Fruit fly (Drosophila melanogaster) whole organism, wandering third instar larva: ENCODE measurements around the gene RpS14a.
A peak's percentile ranks its signal among the peaks of the same experiment; 100 is the strongest.

Source experiments
- Abd-B ChIP-seq: fragments of >200 bp; optimal IDR thresholded peaks from 2 replicates; lab custom pipeline; 2017; ENCODE audit warnings: missing biosample characterization, missing genetic modification characterization
- CG32264 ChIP-seq: fragments of 200-800 bp; sonication (Bioruptor generic); optimal IDR thresholded peaks from 2 replicates; lab custom pipeline; 2016; ENCODE audit warnings: missing biosample characterization, missing genetic modification characterization
- CG9705 ChIP-seq: fragments of 200-800 bp; sonication (Bioruptor generic); optimal IDR thresholded peaks from 2 replicates; lab custom pipeline; 2018; ENCODE audit warnings: missing biosample characterization, mild to moderate bottlenecking, missing genetic modification characterization
- CrebA ChIP-seq: fragments of 200-800 bp; sonication (Bioruptor generic); optimal IDR thresholded peaks from 2 replicates; lab custom pipeline; 2016; ENCODE audit warnings: missing biosample characterization, mild to moderate bottlenecking, missing genetic modification characterization, borderline replicate concordance
- Dfd ChIP-seq: fragments of >200 bp; optimal IDR thresholded peaks from 2 replicates; lab custom pipeline; 2017; ENCODE audit warnings: missing biosample characterization, missing genetic modification characterization
- Dif ChIP-seq: fragments of 200-275, 200-300 bp; sonication (Bioruptor generic); optimal IDR thresholded peaks from 2 replicates; lab custom pipeline; 2018; ENCODE audit warnings: missing biosample characterization, missing genetic modification characterization; ENCODE audit not compliant: partially characterized antibody
- GATAd ChIP-seq: sonication (Bioruptor generic); optimal IDR thresholded peaks from 2 replicates; lab custom pipeline; 2016; ENCODE audit warnings: missing biosample characterization, missing genetic modification characterization
- HLH106 ChIP-seq: fragments of 200-800 bp; optimal IDR thresholded peaks from 3 replicates; lab custom pipeline; 2019; ENCODE audit warnings: missing biosample characterization, mild to moderate bottlenecking, missing genetic modification characterization, moderate library complexity
- Hnf4 ChIP-seq: fragments of 200-800 bp; sonication (Bioruptor generic); optimal IDR thresholded peaks from 2 replicates; lab custom pipeline; 2016; ENCODE audit warnings: missing biosample characterization, mild to moderate bottlenecking, missing genetic modification characterization
- Hr78 ChIP-seq: fragments of >200 bp; optimal IDR thresholded peaks from 2 replicates; lab custom pipeline; 2017; ENCODE audit warnings: missing biosample characterization, missing genetic modification characterization
- Hr83 ChIP-seq: fragments of 200-300 bp; sonication (Bioruptor generic); optimal IDR thresholded peaks from 2 replicates; lab custom pipeline; 2016; ENCODE audit warnings: missing biosample characterization, mild to moderate bottlenecking, missing genetic modification characterization, moderate library complexity; ENCODE audit not compliant: poor library complexity, severe bottlenecking
- Jra ChIP-seq: sonication (Bioruptor generic); optimal IDR thresholded peaks from 2 replicates; lab custom pipeline; 2016; ENCODE audit warnings: missing biosample characterization, missing genetic modification characterization
- Mio ChIP-seq: sonication (Bioruptor generic); optimal IDR thresholded peaks from 2 replicates; lab custom pipeline; 2016; ENCODE audit warnings: missing biosample characterization, missing genetic modification characterization
- Myc ChIP-seq: fragments of >200 bp; optimal IDR thresholded peaks from 2 replicates; lab custom pipeline; 2017
- N ChIP-seq: fragments of >200 bp; optimal IDR thresholded peaks from 2 replicates; lab custom pipeline; 2018; ENCODE audit warnings: missing biosample characterization, missing external identifiers, missing genetic modification characterization
- OdsH ChIP-seq: fragments of 200-800 bp; sonication (Bioruptor generic); optimal IDR thresholded peaks from 2 replicates; lab custom pipeline; 2016; ENCODE audit warnings: missing biosample characterization, mild to moderate bottlenecking, missing genetic modification characterization
- Rel ChIP-seq, 2 experiments: fragments of 200-800 bp; sonication (Bioruptor generic) in 1 of 2; optimal IDR thresholded peaks; 2 replicates in 1 of 2; 3 replicates in 1 of 2; lab custom pipeline; 2016 to 2019; ENCODE audit warnings: mild to moderate bottlenecking in 2 of 2, missing biosample characterization in 2 of 2, missing genetic modification characterization in 2 of 2, moderate library complexity in 1 of 2
- Sp1 ChIP-seq: fragments of 200-800 bp; sonication (Bioruptor generic); optimal IDR thresholded peaks from 3 replicates; lab custom pipeline; 2019; ENCODE audit warnings: missing biosample characterization, mild to moderate bottlenecking, missing genetic modification characterization, moderate library complexity
- Vsx2 ChIP-seq: fragments of 200-300, 225-300 bp; sonication (Bioruptor generic); optimal IDR thresholded peaks from 2 replicates; lab custom pipeline; 2018; ENCODE audit warnings: missing biosample characterization, missing genetic modification characterization; ENCODE audit not compliant: partially characterized antibody
- br ChIP-seq: fragments of 200-800 bp; sonication (Bioruptor generic); optimal IDR thresholded peaks from 2 replicates; lab custom pipeline; 2016; ENCODE audit warnings: missing biosample characterization, missing genetic modification characterization
- brk ChIP-seq: fragments of 200-800 bp; sonication (Bioruptor generic); optimal IDR thresholded peaks from 2 replicates; lab custom pipeline; 2016; ENCODE audit warnings: missing biosample characterization, mild to moderate bottlenecking, missing genetic modification characterization
- dl ChIP-seq, 2 experiments: fragments of 175-275, 200-275 bp in 1 of 2; fragments of 200-275 bp in 1 of 2; sonication (Bioruptor generic); optimal IDR thresholded peaks; lab custom pipeline; 2018; ENCODE audit warnings: mild to moderate bottlenecking in 2 of 2, missing biosample characterization in 2 of 2, missing genetic modification characterization in 2 of 2, moderate library complexity in 2 of 2; ENCODE audit not compliant: partially characterized antibody in 2 of 2, insufficient read depth in 1 of 2
- dmrt93B ChIP-seq: fragments of 200-800 bp; sonication (Bioruptor generic); optimal IDR thresholded peaks from 2 replicates; lab custom pipeline; 2018; ENCODE audit warnings: missing biosample characterization, mild to moderate bottlenecking, missing genetic modification characterization
- dsf ChIP-seq: sonication (Bioruptor generic); optimal IDR thresholded peaks from 2 replicates; lab custom pipeline; 2016; ENCODE audit warnings: missing biosample characterization, missing genetic modification characterization, borderline replicate concordance
- ey ChIP-seq: fragments of 200-800 bp; sonication (Bioruptor generic); optimal IDR thresholded peaks from 2 replicates; lab custom pipeline; 2016; ENCODE audit warnings: missing biosample characterization, missing genetic modification characterization
- foxo ChIP-seq, 2 experiments: fragments of 200-800 bp; sonication (Bioruptor generic); optimal IDR thresholded peaks; 2 replicates in 1 of 2; 3 replicates in 1 of 2; lab custom pipeline; 2016 to 2017; ENCODE audit warnings: missing biosample characterization in 2 of 2, missing genetic modification characterization in 2 of 2
- fru ChIP-seq: fragments of 200-800 bp; sonication (Bioruptor generic); optimal IDR thresholded peaks from 3 replicates; lab custom pipeline; 2016; ENCODE audit warnings: missing biosample characterization, mild to moderate bottlenecking, missing genetic modification characterization
- h ChIP-seq: fragments of 200-800 bp; sonication (Bioruptor generic); optimal IDR thresholded peaks from 3 replicates; lab custom pipeline; 2016; ENCODE audit warnings: missing biosample characterization, mild to moderate bottlenecking, missing genetic modification characterization
- jim ChIP-seq: fragments of 175-275, 200-325 bp; sonication (Bioruptor generic); optimal IDR thresholded peaks from 2 replicates; lab custom pipeline; 2016; ENCODE audit warnings: missing biosample characterization, mild to moderate bottlenecking, missing genetic modification characterization
- lola ChIP-seq: fragments of >200 bp; optimal IDR thresholded peaks from 2 replicates; lab custom pipeline; 2017; ENCODE audit warnings: missing biosample characterization, missing genetic modification characterization
- pan ChIP-seq: fragments of >200 bp; optimal IDR thresholded peaks from 2 replicates; lab custom pipeline; 2017
- psq ChIP-seq: fragments of 200-800 bp; sonication (Bioruptor generic); optimal IDR thresholded peaks from 3 replicates; lab custom pipeline; 2017; ENCODE audit warnings: missing biosample characterization, mild to moderate bottlenecking, missing genetic modification characterization, moderate library complexity
- rgr ChIP-seq: fragments of 200-800 bp; sonication (Bioruptor generic); optimal IDR thresholded peaks from 3 replicates; lab custom pipeline; 2016; ENCODE audit warnings: missing biosample characterization, mild to moderate bottlenecking, missing genetic modification characterization
- sage ChIP-seq: fragments of 200-800 bp; sonication (Bioruptor generic); optimal IDR thresholded peaks from 2 replicates; lab custom pipeline; 2016; ENCODE audit warnings: missing biosample characterization, mild to moderate bottlenecking, missing genetic modification characterization
- sv ChIP-seq: fragments of 200-800 bp; sonication (Bioruptor generic); optimal IDR thresholded peaks from 3 replicates; lab custom pipeline; 2016; ENCODE audit warnings: missing biosample characterization, missing genetic modification characterization
- tai ChIP-seq: sonication (Bioruptor generic); optimal IDR thresholded peaks from 2 replicates; lab custom pipeline; 2016; ENCODE audit warnings: missing biosample characterization, missing genetic modification characterization
- usp ChIP-seq: fragments of >200 bp; optimal IDR thresholded peaks from 2 replicates; lab custom pipeline; 2017; ENCODE audit warnings: missing biosample characterization, missing genetic modification characterization
- woc ChIP-seq: sonication (Bioruptor generic); optimal IDR thresholded peaks from 2 replicates; lab custom pipeline; 2016; ENCODE audit warnings: missing biosample characterization, mild to moderate bottlenecking, missing genetic modification characterization

Gene RpS14a

DNA sequence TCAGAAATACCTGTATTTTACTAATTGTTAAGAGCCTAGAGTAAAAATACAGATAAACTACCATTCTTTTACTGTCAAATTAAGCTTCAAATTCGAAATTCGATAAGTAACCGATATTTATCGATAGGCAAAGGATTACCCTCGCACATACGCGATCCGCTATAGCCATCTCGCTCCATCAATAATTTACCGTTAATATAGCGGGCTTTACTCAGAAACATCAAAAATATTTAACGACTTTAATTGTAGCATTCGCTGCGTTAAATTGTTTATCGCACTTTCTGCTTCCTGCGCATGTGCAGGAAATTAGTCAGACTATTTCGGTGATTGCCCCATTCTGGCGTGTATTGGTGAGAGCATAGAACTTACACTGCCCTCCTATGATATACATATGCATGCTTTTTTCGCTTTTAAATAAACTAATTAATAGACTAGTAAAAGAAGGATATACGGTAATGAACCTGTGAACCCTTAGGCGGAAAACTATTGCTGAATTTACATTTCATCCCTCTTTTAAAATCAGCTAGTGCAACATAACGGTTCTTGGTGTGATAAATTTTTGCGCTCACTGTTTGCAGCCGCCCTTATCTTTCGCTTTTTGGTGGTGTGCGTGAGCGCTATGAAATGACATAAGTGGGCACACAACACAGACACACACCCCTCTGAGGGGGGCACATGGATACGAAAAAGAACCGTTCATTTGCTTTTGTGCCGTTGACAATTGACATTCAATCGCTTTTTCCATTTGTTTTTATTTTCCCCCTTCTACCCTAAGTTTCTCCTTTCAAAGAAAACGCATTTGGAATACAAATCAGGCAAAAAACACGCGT is 25.1 kb upstream of the RpS14a start, which contains the start of the genes dpr14 and spidey:
Gene dpr14, minus strand, starts transcription at position 48 of the 830 bp plus-strand sequence.
Gene spidey, plus strand, starts transcription at position 693 of the 830 bp plus-strand sequence.
- TF ChIP-seq Sp1 (GFP tag; lab: Kevin White, UChicago) (peak; percentile 81), Vsx2 (GFP tag; lab: Kevin White, UChicago) (peak; percentile 65), foxo (GFP tag; optimal IDR thresholded peaks at IDR 0.05; lab: Kevin White, UChicago) (peak in 1 of 2 experiments; percentile 79), dmrt93B (peak; percentile 62), Dif (GFP tag; lab: Kevin White, UChicago) (peak; percentile 36), Hr83 (GFP tag; lab: Kevin White, UChicago) (no peak), Hnf4 (GFP tag; lab: Kevin White, UChicago) (peak; percentile 70), sv (GFP tag; lab: Kevin White, UChicago) (peak; percentile 80), CG32264 (GFP tag; lab: Kevin White, UChicago) (peak; percentile 39), brk (GFP tag; lab: Kevin White, UChicago) (no peak), Jra (GFP tag; lab: Kevin White, UChicago) (peak; percentile 39), fru (GFP tag; lab: Kevin White, UChicago) (peak; percentile 86), Rel (GFP tag; optimal IDR thresholded peaks at IDR 0.05; lab: Kevin White, UChicago) (no peak), Rel (tag; optimal IDR thresholded peaks at IDR 0.05; lab: Kevin White, UChicago) (peak; percentile 82), dl (GFP tag; optimal IDR thresholded peaks at IDR 0.05; lab: Kevin White, UChicago; ENCODE audit: insufficient read depth in 1 of 2, partially characterized antibody in 2 of 2) (no peak), Mio (GFP tag; lab: Kevin White, UChicago) (peak; percentile 22), CrebA (GFP tag; lab: Kevin White, UChicago) (no peak), dsf (GFP tag; lab: Kevin White, UChicago) (no peak), OdsH (GFP tag; lab: Kevin White, UChicago) (peak; percentile 71), CG9705 (GFP tag; lab: Kevin White, UChicago) (peak; percentile 65), Dfd (GFP tag; lab: Kevin White, UChicago) (no peak), tai (GFP tag; lab: Kevin White, UChicago) (no peak), jim (GFP tag; lab: Kevin White, UChicago) (no peak), pan (lab: Kevin White, UChicago) (no peak), GATAd (no peak), usp (GFP tag; lab: Kevin White, UChicago) (no peak), woc (GFP tag; lab: Kevin White, UChicago) (peak; percentile 71), Hr78 (no peak), br (GFP tag; lab: Kevin White, UChicago) (peak; percentile 77), lola (no peak), h (GFP tag; lab: Kevin White, UChicago) (peak; percentile 85), ey (GFP tag; lab: Kevin White, UChicago) (peak; percentile 83), Abd-B (GFP tag; lab: Kevin White, UChicago) (no peak), Myc (lab: Kevin White, UChicago) (no peak), rgr (GFP tag; lab: Kevin White, UChicago) (peak; percentile 79), psq (GFP tag; lab: Kevin White, UChicago) (peak; percentile 64), N (GFP tag; lab: Kevin White, UChicago) (no peak), sage (no peak), HLH106 (tag; lab: Kevin White, UChicago) (peak; percentile 83)

dm6 chrX:7909069-7909389 is 24.5 kb upstream of the RpS14a start:
- no peak for TF ChIP-seq Dif (GFP tag; lab: Kevin White, UChicago)
- TF ChIP-seq CrebA (GFP tag; lab: Kevin White, UChicago): no peak
- TF ChIP-seq tai (GFP tag; lab: Kevin White, UChicago): no peak
- TF ChIP-seq ey (GFP tag; lab: Kevin White, UChicago): no peak
- no peak for TF ChIP-seq CG9705 (GFP tag; lab: Kevin White, UChicago)
- no peak for TF ChIP-seq sage
- no peak for TF ChIP-seq pan (lab: Kevin White, UChicago)
- TF ChIP-seq sv (GFP tag; lab: Kevin White, UChicago): no peak
- no peak for TF ChIP-seq OdsH (GFP tag; lab: Kevin White, UChicago)
- TF ChIP-seq Rel (GFP tag; optimal IDR thresholded peaks at IDR 0.05; lab: Kevin White, UChicago): no peak
- TF ChIP-seq Rel (tag; optimal IDR thresholded peaks at IDR 0.05; lab: Kevin White, UChicago): no peak
- no peak for TF ChIP-seq dl (GFP tag; optimal IDR thresholded peaks at IDR 0.05; lab: Kevin White, UChicago; ENCODE audit: insufficient read depth in 1 of 2, partially characterized antibody in 2 of 2)
- TF ChIP-seq N (GFP tag; lab: Kevin White, UChicago): no peak
- no peak for TF ChIP-seq br (GFP tag; lab: Kevin White, UChicago)
